Fruit fly (Drosophila melanogaster): ENCODE data around the gene Sirup.

The Sirup gene

dm6 chr2L:8043282-8043668, 44.6 kb downstream of the Sirup start, which contains the start of gene Megf8:
Gene Megf8 (plus strand): TSS chr2L:8043471.
- TF ChIP-seq Blimp-1 (GFP tag; optimal IDR thresholded peaks at IDR 0.05) (peak; percentile 100), dac (GFP tag; optimal IDR thresholded peaks at IDR 0.05) (no peak)
